Fruit fly (Drosophila melanogaster) whole organism, embryonic: ENCODE results near the gene Noa36.
A peak's percentile ranks its signal among the peaks of the same experiment; 100 is the strongest.

Experiments
- Bteb2 ChIP-seq: fragments of 200-800 bp; sonication (Bioruptor generic); optimal IDR thresholded peaks from 2 replicates; lab custom pipeline; 2016; ENCODE audit warnings: missing biosample characterization, missing genetic modification characterization
- CG12071 ChIP-seq: fragments of 200-800 bp; sonication (Bioruptor generic); optimal IDR thresholded peaks from 3 replicates; lab custom pipeline; 2018; ENCODE audit warnings: missing biosample characterization, mild to moderate bottlenecking, missing genetic modification characterization
- CG12104 ChIP-seq: fragments of 200-800 bp; sonication (Bioruptor generic); optimal IDR thresholded peaks from 3 replicates; lab custom pipeline; 2016; ENCODE audit warnings: missing biosample characterization, missing genetic modification characterization
- CG12236 ChIP-seq: fragments of 200-800 bp; sonication (Bioruptor generic); optimal IDR thresholded peaks from 2 replicates; lab custom pipeline; 2016; ENCODE audit warnings: missing biosample characterization, missing genetic modification characterization
- CG14667 ChIP-seq: fragments of 200-800 bp; sonication (Bioruptor generic); IDR thresholded peaks from 2 replicates; pipeline ENCODE4 v1.3.6; 2022; ENCODE audit warnings: missing biosample characterization, missing genetic modification characterization
- CG15073 ChIP-seq: fragments of 200-800 bp; sonication (Bioruptor generic); optimal IDR thresholded peaks from 2 replicates; lab custom pipeline; 2016; ENCODE audit warnings: missing biosample characterization, missing genetic modification characterization
- CG15696 ChIP-seq: fragments of 200-800 bp; sonication (Bioruptor generic); optimal IDR thresholded peaks from 2 replicates; lab custom pipeline; 2019; ENCODE audit warnings: missing biosample characterization, mild to moderate bottlenecking, missing genetic modification characterization, moderate library complexity
- CG17328 ChIP-seq: fragments of 200-800 bp; sonication (Bioruptor generic); IDR thresholded peaks from 2 replicates; pipeline ENCODE4 v1.3.6; 2022; ENCODE audit warnings: missing biosample characterization, missing genetic modification characterization
- CG18262 ChIP-seq: fragments of 200-800 bp; optimal IDR thresholded peaks from 3 replicates; lab custom pipeline; 2019; ENCODE audit warnings: missing biosample characterization, mild to moderate bottlenecking, missing genetic modification characterization, moderate library complexity
- CG2129 ChIP-seq: fragments of 200-800 bp; sonication (Bioruptor generic); IDR thresholded peaks from 2 replicates; pipeline ENCODE4 v1.3.6; 2022; ENCODE audit warnings: missing biosample characterization, missing genetic modification characterization; ENCODE audit not compliant: partially characterized antibody
- CG2199 ChIP-seq: fragments of 200-800 bp; sonication (Bioruptor generic); IDR thresholded peaks from 3 replicates; pipeline ENCODE4 v1.3.6; 2022; ENCODE audit warnings: missing biosample characterization, missing genetic modification characterization
- CG2678 ChIP-seq: fragments of 200-800 bp; sonication (Bioruptor generic); optimal IDR thresholded peaks from 3 replicates; lab custom pipeline; 2019; ENCODE audit warnings: missing biosample characterization, mild to moderate bottlenecking, missing genetic modification characterization, moderate library complexity
- CG30403 ChIP-seq: fragments of 200-800 bp; sonication (Bioruptor generic); optimal IDR thresholded peaks from 3 replicates; lab custom pipeline; 2016; ENCODE audit warnings: missing biosample characterization, missing genetic modification characterization
- CG31365 ChIP-seq: fragments of 200-800 bp; sonication (Bioruptor generic); optimal IDR thresholded peaks from 2 replicates; lab custom pipeline; 2018; ENCODE audit warnings: missing biosample characterization, mild to moderate bottlenecking, missing genetic modification characterization
- CG4360 ChIP-seq: fragments of 200-800 bp; sonication (Bioruptor generic); IDR thresholded peaks from 2 replicates; pipeline ENCODE4 v1.3.6; 2022; ENCODE audit warnings: missing biosample characterization, missing genetic modification characterization
- CG4404 ChIP-seq: fragments of 200-800 bp; sonication (Bioruptor generic); IDR thresholded peaks from 2 replicates; pipeline ENCODE4 v1.3.6; 2022; ENCODE audit warnings: missing biosample characterization, missing genetic modification characterization
- CG4707 ChIP-seq: fragments of 200-800 bp; sonication (Bioruptor generic); optimal IDR thresholded peaks from 2 replicates; lab custom pipeline; 2018; ENCODE audit warnings: missing biosample characterization, mild to moderate bottlenecking, missing genetic modification characterization, moderate library complexity
- CG5953 ChIP-seq: fragments of 200-800 bp; sonication (Bioruptor generic); IDR thresholded peaks from 2 replicates; pipeline ENCODE4 v1.3.6; 2022; ENCODE audit warnings: missing biosample characterization, missing genetic modification characterization
- CG7987 ChIP-seq: fragments of 200-800 bp; sonication (Bioruptor generic); optimal IDR thresholded peaks from 2 replicates; lab custom pipeline; 2018; ENCODE audit warnings: missing biosample characterization, mild to moderate bottlenecking, missing genetic modification characterization, moderate library complexity
- CG8281 ChIP-seq: fragments of 200-800 bp; sonication (Bioruptor generic); optimal IDR thresholded peaks from 2 replicates; lab custom pipeline; 2018; ENCODE audit warnings: missing biosample characterization, mild to moderate bottlenecking, missing genetic modification characterization, moderate library complexity
- CG8290 ChIP-seq, 3 experiments: fragments of 200-800 bp; sonication (Bioruptor generic); optimal IDR thresholded peaks; 2 replicates each; lab custom pipeline; 2016 to 2019; ENCODE audit warnings: missing biosample characterization in 3 of 3, missing genetic modification characterization in 3 of 3, mild to moderate bottlenecking in 2 of 3, moderate library complexity in 1 of 3
- Dfd ChIP-seq, 2 experiments: fragments of >200 bp; optimal IDR thresholded peaks; 2 replicates each; lab custom pipeline; 2017; ENCODE audit warnings: missing biosample characterization in 2 of 2, missing genetic modification characterization in 2 of 2
- Dref ChIP-seq: fragments of 200-800 bp; sonication (Bioruptor generic); IDR thresholded peaks from 2 replicates; pipeline ENCODE4 v1.3.6; 2022; ENCODE audit warnings: missing biosample characterization, missing genetic modification characterization
- Ets97D ChIP-seq: fragments of 200-800 bp; sonication (Bioruptor generic); optimal IDR thresholded peaks from 3 replicates; lab custom pipeline; 2016; ENCODE audit warnings: missing biosample characterization, missing genetic modification characterization
- HLH3B ChIP-seq: fragments of 200-800 bp; sonication (Bioruptor generic); IDR thresholded peaks from 2 replicates; pipeline ENCODE4 v1.3.6; 2022; ENCODE audit warnings: missing biosample characterization, missing genetic modification characterization
- Hmr ChIP-seq: fragments of 200-800 bp; sonication (Bioruptor generic); optimal IDR thresholded peaks from 3 replicates; lab custom pipeline; 2017; ENCODE audit warnings: mild to moderate bottlenecking, missing biosample characterization, missing genetic modification reagents, missing genetic modification characterization
- Nf-YB ChIP-seq: fragments of 200-800 bp; sonication (Bioruptor generic); optimal IDR thresholded peaks from 3 replicates; lab custom pipeline; 2019; ENCODE audit warnings: missing biosample characterization, mild to moderate bottlenecking, missing genetic modification characterization, moderate library complexity
- ac ChIP-seq: fragments of 200-800 bp; sonication (Bioruptor generic); optimal IDR thresholded peaks from 3 replicates; lab custom pipeline; 2017; ENCODE audit warnings: missing biosample characterization, mild to moderate bottlenecking, missing genetic modification characterization
- chinmo ChIP-seq: fragments of 200-800 bp; sonication (Bioruptor generic); IDR thresholded peaks from 4 replicates; pipeline ENCODE4 v1.3.6; 2022; ENCODE audit warnings: missing biosample characterization, missing genetic modification characterization; ENCODE audit not compliant: partially characterized antibody
- crc ChIP-seq: fragments of 200-800 bp; sonication (Bioruptor generic); optimal IDR thresholded peaks from 2 replicates; lab custom pipeline; 2016; ENCODE audit warnings: missing biosample characterization, missing genetic modification characterization
- croc ChIP-seq: fragments of 200-800 bp; sonication (Bioruptor generic); conservative IDR thresholded peaks from 3 replicates; pipeline ENCODE4 v1.3.6; 2022; ENCODE audit warnings: missing biosample characterization, missing genetic modification characterization
- cwo ChIP-seq: fragments of 200-800 bp; sonication (Bioruptor generic); optimal IDR thresholded peaks from 3 replicates; lab custom pipeline; 2017; ENCODE audit warnings: missing biosample characterization, missing genetic modification characterization, mild to moderate bottlenecking, moderate library complexity, missing genetic modification reagents
- danr ChIP-seq: fragments of 200-800 bp; sonication (Bioruptor generic); IDR thresholded peaks from 2 replicates; pipeline ENCODE4 v1.3.6; 2022; ENCODE audit warnings: missing biosample characterization, missing genetic modification characterization
- dysf ChIP-seq: fragments of 200-800 bp; sonication (Bioruptor generic); IDR thresholded peaks from 3 replicates; pipeline ENCODE4 v1.3.6; 2022; ENCODE audit warnings: missing biosample characterization, missing genetic modification characterization
- ewg ChIP-seq: fragments of 200-800 bp; sonication (Bioruptor generic); optimal IDR thresholded peaks from 3 replicates; lab custom pipeline; 2017; ENCODE audit warnings: mild to moderate bottlenecking, missing biosample characterization, missing genetic modification reagents, missing genetic modification characterization
- gcm2 ChIP-seq: fragments of 200-800 bp; sonication (Bioruptor generic); optimal IDR thresholded peaks from 2 replicates; lab custom pipeline; 2016; ENCODE audit warnings: missing biosample characterization, missing genetic modification characterization
- gfzf ChIP-seq: fragments of 200-800 bp; sonication (Bioruptor generic); optimal IDR thresholded peaks from 2 replicates; lab custom pipeline; 2016; ENCODE audit warnings: missing biosample characterization, mild to moderate bottlenecking, missing genetic modification characterization, moderate library complexity
- hb ChIP-seq: fragments of 200-800 bp; sonication (Bioruptor generic); IDR thresholded peaks from 3 replicates; pipeline ENCODE4 v1.3.6; 2022; ENCODE audit warnings: missing biosample characterization, missing genetic modification characterization; ENCODE audit not compliant: partially characterized antibody
- her ChIP-seq: fragments of 200-800 bp; sonication (Bioruptor generic); optimal IDR thresholded peaks from 2 replicates; lab custom pipeline; 2016; ENCODE audit warnings: missing biosample characterization, missing genetic modification characterization
- kni ChIP-seq: fragments of 200-800 bp; sonication (Bioruptor generic); optimal IDR thresholded peaks from 3 replicates; lab custom pipeline; 2017; ENCODE audit warnings: mild to moderate bottlenecking, missing biosample characterization, missing genetic modification reagents, missing genetic modification characterization
- lab ChIP-seq: fragments of 200-800 bp; sonication (Bioruptor generic); optimal IDR thresholded peaks from 3 replicates; lab custom pipeline; 2017; ENCODE audit warnings: missing biosample characterization, missing genetic modification characterization, mild to moderate bottlenecking, moderate library complexity, missing genetic modification reagents
- luna ChIP-seq: fragments of 200-800 bp; sonication (Bioruptor generic); optimal IDR thresholded peaks from 2 replicates; lab custom pipeline; 2016; ENCODE audit warnings: missing biosample characterization, missing genetic modification characterization
- odd ChIP-seq: fragments of 200-800 bp; sonication (Bioruptor generic); optimal IDR thresholded peaks from 2 replicates; lab custom pipeline; 2017; ENCODE audit warnings: missing biosample characterization, mild to moderate bottlenecking, missing genetic modification characterization
- prd ChIP-seq, 3 experiments: fragments of >200 bp in 2 of 3; fragments of 200-800 bp in 1 of 3; sonication (Bioruptor generic) in 1 of 3; optimal IDR thresholded peaks in 2 of 3; IDR thresholded peaks in 1 of 3; 2 replicates in 2 of 3; 3 replicates in 1 of 3; pipeline versions ENCODE4 v1.3.6 to Lab custom; 2017 to 2022; ENCODE audit warnings: missing biosample characterization in 1 of 3, missing genetic modification characterization in 1 of 3
- shn ChIP-seq: fragments of 200-800 bp; sonication (Bioruptor generic); optimal IDR thresholded peaks from 3 replicates; lab custom pipeline; 2016; ENCODE audit warnings: missing biosample characterization, missing genetic modification characterization
- vvl ChIP-seq: fragments of 200-800 bp; sonication (Bioruptor generic); IDR thresholded peaks from 2 replicates; pipeline ENCODE4 v1.3.6; 2022; ENCODE audit warnings: missing biosample characterization, missing genetic modification characterization
- yki ChIP-seq: fragments of >200 bp; optimal IDR thresholded peaks from 3 replicates; lab custom pipeline; 2018
- zfh1 ChIP-seq: fragments of 200-800 bp; sonication (Bioruptor generic); IDR thresholded peaks from 3 replicates; pipeline ENCODE4 v1.3.6; 2022; ENCODE audit warnings: missing biosample characterization, missing genetic modification characterization

Noa36 gene

DNA sequence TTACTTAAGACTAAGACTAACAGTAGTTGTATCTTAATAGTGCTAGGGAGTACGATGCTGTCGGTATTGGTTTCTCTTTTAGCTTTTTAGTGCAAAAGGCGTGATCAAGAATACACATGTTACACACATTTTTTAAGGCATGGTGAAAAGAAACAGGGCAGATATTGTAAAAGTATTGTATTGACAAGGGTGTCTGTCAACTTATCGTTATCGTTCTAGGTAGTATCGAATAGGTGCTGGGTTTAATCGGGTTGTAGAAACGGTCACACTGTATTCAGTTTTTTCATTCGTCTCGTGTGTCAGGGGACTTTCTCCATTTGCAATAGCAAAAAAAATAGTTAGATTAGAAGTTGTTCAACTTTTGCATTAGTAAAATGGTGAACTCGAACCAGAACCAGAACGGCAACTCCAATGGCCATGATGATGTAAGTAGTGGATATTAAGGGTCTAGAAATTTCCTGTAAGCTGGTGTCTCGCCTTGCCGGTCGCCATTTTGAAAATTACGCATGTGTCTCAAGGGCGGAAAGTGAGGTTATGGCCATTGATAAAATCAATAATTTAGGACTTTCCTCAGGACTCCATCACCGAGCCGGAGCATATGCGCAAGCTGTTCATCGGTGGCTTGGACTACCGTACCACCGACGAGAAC lies 1.2 kb upstream of the Noa36 start (continued):
- TF ChIP-seq yki (lab: Kevin White, UChicago) (no peak), croc (no peak), Ets97D (GFP tag; lab: Kevin White, UChicago) (peak; percentile 87), zfh1 (GFP tag; lab: Robert Waterston, UW) (no peak), ac (GFP tag; lab: Kevin White, UChicago) (no peak), CG4404 (GFP tag; lab: Robert Waterston, UW) (no peak), CG14667 (no peak), Dref (peak; percentile 92), odd (no peak)
- TF ChIP-seq, all 482 proteins: peak for 119

DNA sequence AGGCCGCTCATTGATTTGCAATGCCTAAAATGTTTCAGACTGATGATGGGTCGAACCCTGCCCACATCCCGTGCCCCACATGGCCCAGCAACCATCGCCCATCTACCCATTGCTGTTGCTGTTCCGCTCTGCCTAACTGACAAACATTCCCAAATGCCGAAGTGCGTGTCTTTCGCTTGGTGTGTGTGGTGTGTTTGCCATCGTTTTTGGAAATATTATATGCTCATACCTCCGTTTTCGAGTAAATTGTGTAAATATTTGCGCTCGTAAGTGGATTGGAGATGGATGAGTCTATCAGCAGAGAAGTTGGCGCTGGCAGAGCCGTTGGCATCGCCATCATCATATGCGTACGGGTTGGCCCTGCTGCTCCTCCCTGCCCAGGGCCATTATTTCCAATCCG lies 1.6 kb downstream of the Noa36 start:
- TF ChIP-seq Dfd (GFP tag; optimal IDR thresholded peaks at IDR 0.05; lab: Kevin White, UChicago) (no peak), luna (GFP tag; lab: Kevin White, UChicago) (no peak), CG12071 (peak; percentile 13), HLH3B (GFP tag; lab: Robert Waterston, UW) (no peak), CG18262 (no peak), CG31365 (peak; percentile 15), CG7987 (no peak), gfzf (GFP tag; lab: Kevin White, UChicago) (peak; percentile 8), CG8290 (GFP tag; optimal IDR thresholded peaks at IDR 0.05; lab: Kevin White, UChicago) (no peak), CG8290 (tag; optimal IDR thresholded peaks at IDR 0.05; lab: Kevin White, UChicago) (peak in 1 of 2 experiments; percentile 20), chinmo (GFP tag; lab: Robert Waterston, UW) (no peak), CG12236 (GFP tag; lab: Kevin White, UChicago) (no peak), CG5953 (GFP tag; lab: Robert Waterston, UW) (0 out of 2 replicates have a peak, but pooled peaks have one; percentile 14), dysf (GFP tag; lab: Robert Waterston, UW) (no peak), crc (GFP tag; lab: Kevin White, UChicago) (no peak), CG2678 (tag; lab: Kevin White, UChicago) (peak; percentile 8), CG2199 (GFP tag; lab: Robert Waterston, UW) (0 out of 3 replicates have a peak, but pooled peaks have one; percentile 22), shn (GFP tag; lab: Kevin White, UChicago) (no peak), vvl (GFP tag; lab: Robert Waterston, UW) (0 out of 2 replicates have a peak, but pooled peaks have one; percentile 24), CG17328 (0 out of 2 replicates have a peak, but pooled peaks have one; percentile 4), CG12104 (GFP tag; lab: Kevin White, UChicago) (no peak), CG4707 (no peak), Bteb2 (GFP tag; lab: Kevin White, UChicago) (no peak), CG15073 (no peak), kni (GFP tag; lab: Kevin White, UChicago) (peak; percentile 54), prd (optimal IDR thresholded peaks at IDR 0.05; lab: Kevin White, UChicago) (no peak), prd (GFP tag; IDR thresholded peaks at IDR 0.05; lab: Robert Waterston, UW) (no peak), Hmr (GFP tag; lab: Kevin White, UChicago) (no peak), lab (GFP tag; lab: Kevin White, UChicago) (peak; percentile 23), ewg (no peak), CG30403 (GFP tag; lab: Kevin White, UChicago) (no peak), CG4360 (GFP tag; lab: Robert Waterston, UW) (0 out of 2 replicates have a peak, but pooled peaks have one; percentile 15), Nf-YB (GFP tag; lab: Kevin White, UChicago) (no peak), hb (no peak), CG2129 (GFP tag; lab: Robert Waterston, UW) (no peak), cwo (no peak), CG15696 (peak; percentile 6), CG8281 (tag; lab: Kevin White, UChicago) (no peak), gcm2 (GFP tag; lab: Kevin White, UChicago) (no peak), danr (GFP tag; lab: Robert Waterston, UW) (0 out of 2 replicates have a peak, but pooled peaks have one; percentile 12), her (GFP tag; lab: Kevin White, UChicago) (peak; percentile 54)
